Fruit fly (Drosophila melanogaster) whole organism, embryonic: Measurements from ENCODE around the gene CG31126.

Source experiments
- CG10147 ChIP-seq: fragments of 200-800 bp; sonication (Bioruptor generic); optimal IDR thresholded peaks from 2 replicates; lab custom pipeline; 2019; ENCODE audit warnings: missing biosample characterization, mild to moderate bottlenecking, missing genetic modification characterization, moderate library complexity
- CG10543 ChIP-seq: fragments of 200-800 bp; sonication (Bioruptor generic); optimal IDR thresholded peaks from 3 replicates; lab custom pipeline; 2017; ENCODE audit warnings: missing biosample characterization, mild to moderate bottlenecking, missing genetic modification characterization, moderate library complexity
- CG12659 ChIP-seq: fragments of 200-800 bp; sonication (Bioruptor generic); optimal IDR thresholded peaks from 3 replicates; lab custom pipeline; 2017; ENCODE audit warnings: mild to moderate bottlenecking, missing biosample characterization, missing genetic modification reagents, missing genetic modification characterization
- CG14050 ChIP-seq: fragments of 200-800 bp; sonication (Bioruptor generic); IDR thresholded peaks from 3 replicates; pipeline ENCODE4 v1.3.6; 2022; ENCODE audit warnings: missing biosample characterization, missing genetic modification characterization
- CG15601 ChIP-seq: fragments of 200-800 bp; sonication (Bioruptor generic); optimal IDR thresholded peaks from 3 replicates; lab custom pipeline; 2019; ENCODE audit warnings: missing biosample characterization, mild to moderate bottlenecking, missing genetic modification characterization, moderate library complexity
- CG1602 ChIP-seq: fragments of 200-800 bp; sonication (Bioruptor generic); optimal IDR thresholded peaks from 3 replicates; lab custom pipeline; 2016; ENCODE audit warnings: missing biosample characterization, missing genetic modification characterization
- CG16813 ChIP-seq: fragments of 200-800 bp; sonication (Bioruptor generic); IDR thresholded peaks from 3 replicates; pipeline ENCODE4 v1.3.6; 2022; ENCODE audit warnings: missing biosample characterization, missing genetic modification characterization; ENCODE audit not compliant: partially characterized antibody
- CG1832 ChIP-seq: fragments of 200-800 bp; sonication (Bioruptor generic); optimal IDR thresholded peaks from 2 replicates; lab custom pipeline; 2017; ENCODE audit warnings: missing biosample characterization, mild to moderate bottlenecking, missing genetic modification characterization, inconsistent platforms
- CG2199 ChIP-seq: fragments of 200-800 bp; sonication (Bioruptor generic); IDR thresholded peaks from 3 replicates; pipeline ENCODE4 v1.3.6; 2022; ENCODE audit warnings: missing biosample characterization, missing genetic modification characterization
- CG30403 ChIP-seq: fragments of 200-800 bp; sonication (Bioruptor generic); optimal IDR thresholded peaks from 3 replicates; lab custom pipeline; 2016; ENCODE audit warnings: missing biosample characterization, missing genetic modification characterization
- CG8290 ChIP-seq, 3 experiments: fragments of 200-800 bp; sonication (Bioruptor generic); optimal IDR thresholded peaks; 2 replicates each; lab custom pipeline; 2016 to 2019; ENCODE audit warnings: missing biosample characterization in 3 of 3, missing genetic modification characterization in 3 of 3, mild to moderate bottlenecking in 2 of 3, moderate library complexity in 1 of 3
- CG9932 ChIP-seq: fragments of 200-800 bp; sonication (Bioruptor generic); IDR thresholded peaks from 2 replicates; pipeline ENCODE4 v1.3.6; 2022; ENCODE audit warnings: missing biosample characterization, missing genetic modification characterization
- CHES-1-like ChIP-seq: fragments of 200-800 bp; sonication (Bioruptor generic); optimal IDR thresholded peaks from 2 replicates; lab custom pipeline; 2016; ENCODE audit warnings: missing biosample characterization, missing genetic modification characterization
- Drgx ChIP-seq: fragments of 200-800 bp; sonication (Bioruptor generic); IDR thresholded peaks from 2 replicates; pipeline ENCODE4 v1.3.6; 2022; ENCODE audit warnings: missing biosample characterization, missing genetic modification characterization
- Ets65A ChIP-seq: fragments of 200-800 bp; sonication (Bioruptor generic); peaks from one replicate; lab custom pipeline; 2016; ENCODE audit warnings: missing biosample characterization, missing genetic modification characterization
- Hr39 ChIP-seq: fragments of >200 bp; optimal IDR thresholded peaks from 2 replicates; lab custom pipeline; 2017
- Med ChIP-seq: fragments of 200-800 bp; sonication (Bioruptor generic); peaks from one replicate; lab custom pipeline; 2016; ENCODE audit warnings: missing biosample characterization, missing genetic modification characterization, mild to moderate bottlenecking, inconsistent platforms, moderate library complexity
- Meics ChIP-seq: fragments of 200-800 bp; sonication (Bioruptor generic); optimal IDR thresholded peaks from 2 replicates; lab custom pipeline; 2017; ENCODE audit warnings: missing biosample characterization, mild to moderate bottlenecking, missing genetic modification characterization
- Ravus ChIP-seq: fragments of 200-800 bp; sonication (Bioruptor generic); IDR thresholded peaks from 2 replicates; pipeline ENCODE4 v1.3.6; 2022; ENCODE audit warnings: missing biosample characterization, missing genetic modification characterization
- Sox102F ChIP-seq: fragments of 200-800 bp; sonication (Bioruptor generic); optimal IDR thresholded peaks from 2 replicates; lab custom pipeline; 2018; ENCODE audit warnings: missing biosample characterization, mild to moderate bottlenecking, missing genetic modification characterization, moderate library complexity
- Stat92E ChIP-seq, 3 experiments: fragments of >200 bp in 2 of 3; fragments of 200-800 bp in 1 of 3; sonication (Bioruptor generic) in 1 of 3; optimal IDR thresholded peaks; 2 replicates each; lab custom pipeline; 2017 to 2019; ENCODE audit warnings: missing biosample characterization in 3 of 3, missing genetic modification characterization in 3 of 3, mild to moderate bottlenecking in 1 of 3, moderate library complexity in 1 of 3
- bsh ChIP-seq, 2 experiments: fragments of 200-800 bp; sonication (Bioruptor generic); optimal IDR thresholded peaks; 2 replicates each; lab custom pipeline; 2017 to 2018; ENCODE audit warnings: mild to moderate bottlenecking in 2 of 2, missing biosample characterization in 2 of 2, missing genetic modification characterization in 2 of 2, moderate library complexity in 1 of 2
- ci ChIP-seq: fragments of 200-800 bp; sonication (Bioruptor generic); IDR thresholded peaks from 3 replicates; pipeline ENCODE4 v1.3.6; 2022; ENCODE audit warnings: missing biosample characterization, missing genetic modification characterization
- en ChIP-seq: fragments of 200-800 bp; sonication (Bioruptor generic); optimal IDR thresholded peaks from 2 replicates; lab custom pipeline; 2016; ENCODE audit warnings: missing biosample characterization, missing genetic modification characterization
- fu2 ChIP-seq: fragments of 200-800 bp; sonication (Bioruptor generic); optimal IDR thresholded peaks from 2 replicates; lab custom pipeline; 2016; ENCODE audit warnings: missing biosample characterization, missing genetic modification characterization
- gcm ChIP-seq: fragments of 200-800 bp; sonication (Bioruptor generic); optimal IDR thresholded peaks from 2 replicates; lab custom pipeline; 2019; ENCODE audit warnings: missing biosample characterization, mild to moderate bottlenecking, missing genetic modification characterization, moderate library complexity
- knrl ChIP-seq: fragments of 200-800 bp; sonication (Bioruptor generic); IDR thresholded peaks from 3 replicates; pipeline ENCODE4 v1.3.6; 2022; ENCODE audit warnings: missing biosample characterization, missing genetic modification characterization; ENCODE audit not compliant: partially characterized antibody
- lbe ChIP-seq: fragments of 200-800 bp; sonication (Bioruptor generic); optimal IDR thresholded peaks from 2 replicates; lab custom pipeline; 2016; ENCODE audit warnings: missing biosample characterization, mild to moderate bottlenecking, missing genetic modification characterization
- lola ChIP-seq, 3 experiments: fragments of >200 bp in 2 of 3; fragments of 200-800 bp in 1 of 3; sonication (Bioruptor generic) in 1 of 3; optimal IDR thresholded peaks; 2 replicates each; lab custom pipeline; 2017 to 2019; ENCODE audit warnings: missing biosample characterization in 3 of 3, missing genetic modification characterization in 3 of 3, mild to moderate bottlenecking in 1 of 3, moderate library complexity in 1 of 3
- nom ChIP-seq: fragments of 200-800 bp; sonication (Bioruptor generic); optimal IDR thresholded peaks from 2 replicates; lab custom pipeline; 2017; ENCODE audit warnings: missing biosample characterization, missing genetic modification characterization, mild to moderate bottlenecking, moderate library complexity, missing genetic modification reagents
- phol ChIP-seq: fragments of 200-800 bp; sonication (Bioruptor generic); optimal IDR thresholded peaks from 3 replicates; lab custom pipeline; 2018; ENCODE audit warnings: missing biosample characterization, mild to moderate bottlenecking, missing genetic modification characterization, moderate library complexity
- row ChIP-seq: fragments of 200-800 bp; sonication (Bioruptor generic); IDR thresholded peaks from 3 replicates; pipeline ENCODE4 v1.3.6; 2022; ENCODE audit warnings: missing biosample characterization, missing genetic modification characterization
- sens ChIP-seq: fragments of 200-800 bp; sonication (Bioruptor generic); peaks from one replicate; lab custom pipeline; 2016; ENCODE audit warnings: missing biosample characterization, missing genetic modification characterization
- seq ChIP-seq: fragments of 200-800 bp; sonication (Bioruptor generic); IDR thresholded peaks from 2 replicates; pipeline ENCODE4 v1.3.6; 2022; ENCODE audit warnings: missing biosample characterization, missing genetic modification characterization
- slou ChIP-seq: fragments of 200-800 bp; sonication (Bioruptor generic); optimal IDR thresholded peaks from 3 replicates; lab custom pipeline; 2016; ENCODE audit warnings: missing biosample characterization, missing genetic modification characterization
- sna ChIP-seq: fragments of 200-800 bp; sonication (Bioruptor generic); IDR thresholded peaks from 2 replicates; pipeline ENCODE4 v1.3.6; 2022; ENCODE audit warnings: missing biosample characterization, missing genetic modification characterization; ENCODE audit not compliant: partially characterized antibody
- sqz ChIP-seq: fragments of 200-800 bp; sonication (Bioruptor generic); optimal IDR thresholded peaks from 3 replicates; lab custom pipeline; 2018; ENCODE audit warnings: missing biosample characterization, mild to moderate bottlenecking, missing genetic modification characterization
- stwl ChIP-seq: fragments of 200-800 bp; sonication (Bioruptor generic); optimal IDR thresholded peaks from 3 replicates; lab custom pipeline; 2018; ENCODE audit warnings: missing biosample characterization, mild to moderate bottlenecking, missing genetic modification characterization, moderate library complexity
- toy ChIP-seq: fragments of 200-800 bp; sonication (Bioruptor generic); IDR thresholded peaks from 2 replicates; pipeline ENCODE4 v1.3.6; 2022; ENCODE audit warnings: missing biosample characterization, missing genetic modification characterization
- ttk ChIP-seq: fragments of 200-800 bp; sonication (Bioruptor generic); IDR thresholded peaks from 2 replicates; pipeline ENCODE4 v2.1.2; 2022; ENCODE audit warnings: missing biosample characterization, missing genetic modification characterization
- zen ChIP-seq: fragments of 200-800 bp; sonication (Bioruptor generic); optimal IDR thresholded peaks from 3 replicates; lab custom pipeline; 2018; ENCODE audit warnings: missing biosample characterization, mild to moderate bottlenecking, missing genetic modification characterization, moderate library complexity
- zf30C ChIP-seq: fragments of 200-800 bp; sonication (Bioruptor generic); optimal IDR thresholded peaks from 3 replicates; lab custom pipeline; 2018; ENCODE audit warnings: missing biosample characterization, mild to moderate bottlenecking, missing genetic modification characterization

Gene CG31126

dm6 chr3R:24659173-24659846, at the start of gene CG31126 (continued):
- peak; percentile 59; the same call in 2 of the 3 replicates for TF ChIP-seq CG16813 (GFP tag; lab: Robert Waterston, UW)
- TF ChIP-seq ttk (GFP tag; lab: Robert Waterston, UW), result no peak

- peak; percentile 62 for TF ChIP-seq Drgx (GFP tag; lab: Robert Waterston, UW)
- TF ChIP-seq phol (tag; lab: Kevin White, UChicago), result peak; percentile 13
- peak; percentile 78 for TF ChIP-seq Hr39 (lab: Kevin White, UChicago)
- peak; percentile 13 for TF ChIP-seq zf30C (GFP tag; lab: Kevin White, UChicago)
- peak; percentile 58 for TF ChIP-seq Ets65A (GFP tag; lab: Kevin White, UChicago)
- peak; percentile 96 for TF ChIP-seq nom
- peak in 1 of 2 experiments; percentile 19 for TF ChIP-seq bsh (GFP tag; optimal IDR thresholded peaks at IDR 0.05; lab: Kevin White, UChicago)
- TF ChIP-seq Sox102F (GFP tag; lab: Kevin White, UChicago), result peak; percentile 11
- TF ChIP-seq Ravus, result no peak
- no peak for TF ChIP-seq fu2 (GFP tag; lab: Kevin White, UChicago)
- TF ChIP-seq lbe, result peak; percentile 33
- no peak for TF ChIP-seq ci
Observed at dm6 chr3R:24613819-24614706, 45.4 kb upstream of the CG31126 start.

- TF ChIP-seq Meics (GFP tag; lab: Kevin White, UChicago) (peak; percentile 55), sna (GFP tag; lab: Robert Waterston, UW) (no peak), stwl (tag; lab: Kevin White, UChicago) (no peak), sqz (GFP tag; lab: Kevin White, UChicago) (peak; percentile 70)
- TF ChIP-seq, all 482 proteins: peak for 2
Observed at dm6 chr3R:24614707-24615022, 44.8 kb upstream of the CG31126 start.

dm6 chr3R:24620569-24620968, 38.9 kb upstream of the CG31126 start:
- TF ChIP-seq slou (GFP tag; lab: Kevin White, UChicago) (no peak), Med (GFP tag; lab: Kevin White, UChicago) (peak; percentile 53), Stat92E (GFP tag; optimal IDR thresholded peaks at IDR 0.05; lab: Kevin White, UChicago) (no peak), CG10543 (GFP tag; lab: Kevin White, UChicago) (no peak), knrl (GFP tag; lab: Robert Waterston, UW) (0 out of 3 replicates have a peak, but pooled peaks have one; percentile 15), CG1832 (GFP tag; lab: Kevin White, UChicago) (peak; percentile 4), CG1602 (GFP tag; lab: Kevin White, UChicago) (no peak), CG9932 (GFP tag; lab: Robert Waterston, UW) (no peak; the same call in 1 of the 2 replicates), CG10147 (GFP tag; lab: Kevin White, UChicago) (no peak), CG15601 (tag; lab: Kevin White, UChicago) (no peak), row (GFP tag; lab: Robert Waterston, UW) (no peak), gcm (peak; percentile 75), lola (GFP tag; optimal IDR thresholded peaks at IDR 0.05; lab: Kevin White, UChicago) (no peak), CG2199 (GFP tag; lab: Robert Waterston, UW) (peak; percentile 44; the same call in 1 of the 3 replicates), CG12659 (no peak), seq (GFP tag; lab: Robert Waterston, UW) (0 out of 2 replicates have a peak, but pooled peaks have one; percentile 10), toy (GFP tag; lab: Robert Waterston, UW) (no peak), sens (peak; percentile 33), CG8290 (GFP tag; optimal IDR thresholded peaks at IDR 0.05; lab: Kevin White, UChicago) (no peak), CG8290 (tag; optimal IDR thresholded peaks at IDR 0.05; lab: Kevin White, UChicago) (no peak), CG14050 (GFP tag; lab: Robert Waterston, UW) (no peak), CG30403 (GFP tag; lab: Kevin White, UChicago) (no peak), CHES-1-like (no peak), en (GFP tag; lab: Kevin White, UChicago) (no peak), zen (no peak)
